Worm (Caenorhabditis elegans): ENCODE measurements around the gene T10G3.2.

The T10G3.2 gene

DNA sequence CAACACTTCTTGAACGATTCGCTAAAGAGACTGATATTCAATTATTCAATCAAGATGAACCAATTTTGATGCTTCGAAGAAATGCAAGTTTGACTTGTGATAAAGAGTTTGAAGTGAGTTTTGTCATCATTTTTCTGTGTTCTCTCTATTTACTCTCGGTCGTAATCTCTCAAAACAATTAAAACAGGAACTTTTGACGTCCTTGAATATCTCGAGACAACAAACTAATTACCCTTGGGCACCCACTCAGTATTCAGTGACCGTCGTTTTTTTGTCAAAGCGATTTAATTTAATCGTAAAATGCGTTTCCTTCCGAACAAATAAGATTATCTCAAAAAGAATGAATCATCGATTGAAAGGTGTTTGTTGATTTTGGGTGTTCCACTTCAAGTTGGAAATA lies 15.5 kb downstream of the T10G3.2 start:
- TF ChIP-seq elt-2 (tag; optimal IDR thresholded peaks at IDR 0.05) (no peak), fax-1 (tag; optimal IDR thresholded peaks at IDR 0.05) (no peak)

ce11 chrV:13462974-13463373 lies 16.7 kb downstream of the T10G3.2 start, which contains the start of gene frm-10:
frm-10 (plus strand) TSS chrV:13463207.
- TF ChIP-seq hlh-30 (tag; optimal IDR thresholded peaks at IDR 0.05; ENCODE audit: insufficient read depth) (peak; percentile 87), dve-1 (tag; optimal IDR thresholded peaks at IDR 0.05) (peak; percentile 22), tbx-2 (tag; optimal IDR thresholded peaks at IDR 0.05) (no peak), Y22D7AL.16 (tag; optimal IDR thresholded peaks at IDR 0.05) (no peak), elt-2 (tag; optimal IDR thresholded peaks at IDR 0.05) (peak; percentile 63), hlh-8 (tag; optimal IDR thresholded peaks at IDR 0.05) (no peak), ets-4 (tag; optimal IDR thresholded peaks at IDR 0.05) (peak; percentile 50), nhr-11 (tag; optimal IDR thresholded peaks at IDR 0.05) (no peak), gmeb-2 (tag; optimal IDR thresholded peaks at IDR 0.05) (no peak), ceh-24 (tag; optimal IDR thresholded peaks at IDR 0.05) (no peak), pqm-1 (tag; optimal IDR thresholded peaks at IDR 0.05) (peak; percentile 75)

ce11 chrV:13459323-13459722 lies 20.3 kb downstream of the T10G3.2 start, which contains the start of gene bath-39:
bath-39 (plus strand) TSS chrV:13459459.
- TF ChIP-seq unc-42 (tag; optimal IDR thresholded peaks at IDR 0.05) (peak; percentile 75), ceh-31 (tag; optimal IDR thresholded peaks at IDR 0.05) (peak; percentile 22), nhr-11 (tag; optimal IDR thresholded peaks at IDR 0.05) (no peak)

DNA sequence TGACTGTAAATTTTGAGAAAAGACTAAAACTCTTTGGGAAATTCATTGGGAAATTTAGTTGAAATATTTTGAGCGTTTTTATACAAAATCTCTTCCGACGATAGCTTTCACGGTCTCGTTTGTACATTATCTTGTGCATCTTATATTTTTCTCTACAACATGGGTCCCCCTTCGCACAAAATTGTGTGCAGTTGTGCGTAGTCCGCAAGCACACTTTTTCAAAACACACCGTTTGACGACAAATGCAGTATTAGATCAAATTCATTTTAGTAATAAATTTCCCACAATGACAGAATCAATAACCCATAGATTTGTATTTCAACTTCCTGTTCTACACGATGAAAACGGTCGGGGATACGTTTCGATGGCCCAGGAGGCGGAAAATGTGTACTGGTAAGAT lies 21.8 kb downstream of the T10G3.2 start, which contains the start of gene F25H9.2:
Gene F25H9.2, plus strand, starts transcription at position 226 of the 400 bp plus-strand sequence.
- no peak for TF ChIP-seq C08G9.2 (tag; optimal IDR thresholded peaks at IDR 0.05)
- TF ChIP-seq unc-55 (GFP tag; optimal IDR thresholded peaks at IDR 0.05) = peak; percentile 22
- no peak for TF ChIP-seq ceh-30 (tag; optimal IDR thresholded peaks at IDR 0.05)

- TF ChIP-seq ceh-18 (tag; optimal IDR thresholded peaks at IDR 0.05) = no peak
- no peak for TF ChIP-seq ceh-48 (tag; optimal IDR thresholded peaks at IDR 0.05)
- TF ChIP-seq unc-3 (GFP tag; conservative IDR thresholded peaks at IDR 0.05) = no peak
- no peak for TF ChIP-seq unc-3 (tag; optimal IDR thresholded peaks at IDR 0.05)
- no peak for TF ChIP-seq ceh-22 (tag; optimal IDR thresholded peaks at IDR 0.05)
- TF ChIP-seq pha-4 (tag; optimal IDR thresholded peaks at IDR 0.05) = no peak
- TF ChIP-seq ama-1 (optimal IDR thresholded peaks at IDR 0.05) = no peak
- no peak for TF ChIP-seq K09A11.1 (tag; optimal IDR thresholded peaks at IDR 0.05; ENCODE audit: insufficient read depth)
- TF ChIP-seq unc-55 (GFP tag; optimal IDR thresholded peaks at IDR 0.05) = no peak
- TF ChIP-seq npax-4 (tag; optimal IDR thresholded peaks at IDR 0.05) = no peak
- no peak for TF ChIP-seq hlh-8 (tag; optimal IDR thresholded peaks at IDR 0.05)
- TF ChIP-seq odd-2 (tag; optimal IDR thresholded peaks at IDR 0.05) = no peak
- TF ChIP-seq nfya-1 (tag; optimal IDR thresholded peaks at IDR 0.05) = no peak
- no peak for TF ChIP-seq ets-4 (tag; optimal IDR thresholded peaks at IDR 0.05)
Measured at ce11 chrV:13455448-13455847, 24.2 kb downstream of the T10G3.2 start, which contains the start of gene lurp-3. lurp-3 (plus strand) TSS chrV:13455748.

DNA sequence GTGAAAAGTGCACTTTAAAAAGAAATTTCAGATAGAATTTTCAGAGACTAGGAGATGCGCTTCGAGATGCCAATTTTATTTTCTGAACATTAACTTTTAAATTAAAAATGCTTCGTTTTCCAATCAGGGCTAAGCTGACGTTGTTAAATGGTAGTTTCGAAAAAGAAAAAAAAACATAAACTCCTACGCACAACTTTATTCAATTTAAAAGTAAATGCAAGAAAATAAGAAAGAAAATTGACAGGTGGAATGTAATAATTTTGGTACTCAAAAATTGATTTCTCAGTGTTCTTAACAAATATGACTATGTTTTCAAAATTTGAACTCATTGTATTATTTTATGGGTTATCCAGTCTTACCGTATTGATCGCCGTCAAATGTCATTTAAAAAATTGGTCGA lies 26.3 kb downstream of the T10G3.2 start, which contains the start of gene lurp-2:
Gene lurp-2, plus strand, starts transcription at position 301 of the 400 bp plus-strand sequence.
- TF ChIP-seq pha-4 (tag; optimal IDR thresholded peaks at IDR 0.05) = no peak
- TF ChIP-seq ttx-3 (tag; optimal IDR thresholded peaks at IDR 0.05) = no peak
- no peak for TF ChIP-seq lin-11 (tag; optimal IDR thresholded peaks at IDR 0.05)
- no peak for TF ChIP-seq tbx-7 (tag; optimal IDR thresholded peaks at IDR 0.05)
- TF ChIP-seq K02D7.2 (tag; optimal IDR thresholded peaks at IDR 0.05) = no peak
- TF ChIP-seq Y22D7AL.16 (tag; optimal IDR thresholded peaks at IDR 0.05) = no peak
- TF ChIP-seq ceh-45 (GFP tag; IDR thresholded peaks at IDR 0.05) = no peak
- no peak for TF ChIP-seq ahr-1 (tag; optimal IDR thresholded peaks at IDR 0.05)
- TF ChIP-seq unc-42 (tag; optimal IDR thresholded peaks at IDR 0.05) = no peak
- TF ChIP-seq pat-9 (tag; optimal IDR thresholded peaks at IDR 0.05) = no peak
- TF ChIP-seq pag-3 (tag; optimal IDR thresholded peaks at IDR 0.05; ENCODE audit: borderline replicate concordance) = no peak

All from whole organism, late embryonic.